Fruit fly (Drosophila melanogaster) whole organism, embryonic: ENCODE results near the gene Ugt36F1.
A peak's percentile ranks its signal among the peaks of the same experiment; 100 is the strongest.

Source experiments
- Asciz ChIP-seq: fragments of 200-800 bp; sonication (Bioruptor generic); optimal IDR thresholded peaks from 2 replicates; lab custom pipeline; 2017; ENCODE audit warnings: missing biosample characterization, mild to moderate bottlenecking, missing genetic modification characterization, missing genetic modification reagents
- Bgb ChIP-seq: fragments of 200-800 bp; sonication (Bioruptor generic); IDR thresholded peaks from 2 replicates; pipeline ENCODE4 v1.3.6; 2022; ENCODE audit warnings: missing biosample characterization, missing genetic modification characterization; ENCODE audit not compliant: partially characterized antibody
- CG10565 ChIP-seq: fragments of 200-800 bp; sonication (Bioruptor generic); optimal IDR thresholded peaks from 3 replicates; lab custom pipeline; 2016; ENCODE audit warnings: missing biosample characterization, mild to moderate bottlenecking, missing genetic modification characterization
- CG11695 ChIP-seq: fragments of 200-800 bp; sonication (Bioruptor generic); IDR thresholded peaks from 3 replicates; pipeline ENCODE4 v1.3.6; 2022; ENCODE audit warnings: missing biosample characterization, missing genetic modification characterization
- CG12659 ChIP-seq: fragments of 200-800 bp; sonication (Bioruptor generic); optimal IDR thresholded peaks from 3 replicates; lab custom pipeline; 2017; ENCODE audit warnings: mild to moderate bottlenecking, missing biosample characterization, missing genetic modification reagents, missing genetic modification characterization
- CG13287 ChIP-seq: fragments of 200-800 bp; sonication (Bioruptor generic); IDR thresholded peaks from 2 replicates; pipeline ENCODE4 v1.3.6; 2022; ENCODE audit warnings: missing biosample characterization, missing genetic modification characterization; ENCODE audit not compliant: partially characterized antibody
- CG13894 ChIP-seq: fragments of 200-800 bp; sonication (Bioruptor generic); optimal IDR thresholded peaks from 3 replicates; lab custom pipeline; 2018; ENCODE audit warnings: missing biosample characterization, mild to moderate bottlenecking, missing genetic modification characterization, moderate library complexity
- CG1602 ChIP-seq: fragments of 200-800 bp; sonication (Bioruptor generic); optimal IDR thresholded peaks from 3 replicates; lab custom pipeline; 2016; ENCODE audit warnings: missing biosample characterization, missing genetic modification characterization
- CG17829 ChIP-seq: fragments of 200-800 bp; optimal IDR thresholded peaks from 2 replicates; lab custom pipeline; 2019; ENCODE audit warnings: missing biosample characterization, mild to moderate bottlenecking, missing genetic modification characterization, moderate library complexity
- CG32532 ChIP-seq: fragments of 200-800 bp; sonication (Bioruptor generic); IDR thresholded peaks from 2 replicates; pipeline ENCODE4 v1.3.6; 2022; ENCODE audit warnings: missing biosample characterization, missing genetic modification characterization
- CG3407 ChIP-seq: fragments of 200-800 bp; sonication (Bioruptor generic); optimal IDR thresholded peaks from 2 replicates; lab custom pipeline; 2018; ENCODE audit warnings: missing biosample characterization, mild to moderate bottlenecking, missing genetic modification characterization
- CG34224 ChIP-seq: fragments of 200-800 bp; sonication (Bioruptor generic); IDR thresholded peaks from 3 replicates; pipeline ENCODE4 v1.3.6; 2022; ENCODE audit warnings: missing biosample characterization, missing genetic modification characterization; ENCODE audit not compliant: partially characterized antibody
- CG4707 ChIP-seq: fragments of 200-800 bp; sonication (Bioruptor generic); optimal IDR thresholded peaks from 2 replicates; lab custom pipeline; 2018; ENCODE audit warnings: missing biosample characterization, mild to moderate bottlenecking, missing genetic modification characterization, moderate library complexity
- CG6854 ChIP-seq: fragments of 200-800 bp; sonication (Bioruptor generic); optimal IDR thresholded peaks from 3 replicates; lab custom pipeline; 2017; ENCODE audit warnings: missing biosample characterization, mild to moderate bottlenecking, missing genetic modification characterization
- CG7556 ChIP-seq: fragments of 200-800 bp; sonication (Bioruptor generic); optimal IDR thresholded peaks from 2 replicates; lab custom pipeline; 2017; ENCODE audit warnings: missing biosample characterization, mild to moderate bottlenecking, missing genetic modification characterization
- CG8290 ChIP-seq, 3 experiments: fragments of 200-800 bp; sonication (Bioruptor generic); optimal IDR thresholded peaks; 2 replicates each; lab custom pipeline; 2016 to 2019; ENCODE audit warnings: missing biosample characterization in 3 of 3, missing genetic modification characterization in 3 of 3, mild to moderate bottlenecking in 2 of 3, moderate library complexity in 1 of 3
- CTCF ChIP-seq: fragments of 200-800 bp; sonication (Bioruptor generic); optimal IDR thresholded peaks from 2 replicates; lab custom pipeline; 2017; ENCODE audit warnings: missing biosample characterization, mild to moderate bottlenecking, missing genetic modification characterization, moderate library complexity
- D19B ChIP-seq: fragments of 200-800 bp; sonication (Bioruptor generic); optimal IDR thresholded peaks from 2 replicates; lab custom pipeline; 2017; ENCODE audit warnings: missing biosample characterization, mild to moderate bottlenecking, missing genetic modification characterization
- Dek ChIP-seq: fragments of 200-800 bp; sonication (Bioruptor generic); optimal IDR thresholded peaks from 3 replicates; lab custom pipeline; 2019; ENCODE audit warnings: missing biosample characterization, mild to moderate bottlenecking, missing genetic modification characterization, moderate library complexity
- Doc3 ChIP-seq: fragments of 200-800 bp; sonication (Bioruptor generic); IDR thresholded peaks from 3 replicates; pipeline ENCODE4 v1.3.6; 2022; ENCODE audit warnings: missing biosample characterization, missing genetic modification characterization; ENCODE audit not compliant: partially characterized antibody
- E2f1 ChIP-seq: fragments of 200-800 bp; sonication (Bioruptor generic); IDR thresholded peaks from 2 replicates; pipeline ENCODE4 v1.3.6; 2022; ENCODE audit warnings: missing biosample characterization, missing genetic modification characterization
- Hr39 ChIP-seq: fragments of >200 bp; optimal IDR thresholded peaks from 2 replicates; lab custom pipeline; 2017
- Lhr ChIP-seq: fragments of 200-800 bp; sonication (Bioruptor generic); optimal IDR thresholded peaks from 3 replicates; lab custom pipeline; 2017; ENCODE audit warnings: mild to moderate bottlenecking, missing biosample characterization, missing genetic modification reagents, missing genetic modification characterization
- Lpt ChIP-seq: fragments of >200 bp; optimal IDR thresholded peaks from 2 replicates; lab custom pipeline; 2018; ENCODE audit warnings: missing biosample characterization, missing genetic modification characterization
- NC2β ChIP-seq: fragments of 200-800 bp; sonication (Bioruptor generic); optimal IDR thresholded peaks from 2 replicates; lab custom pipeline; 2016; ENCODE audit warnings: missing biosample characterization, missing genetic modification characterization
- NK7.1 ChIP-seq: fragments of 200-800 bp; sonication (Bioruptor generic); optimal IDR thresholded peaks from 3 replicates; lab custom pipeline; 2016; ENCODE audit warnings: missing biosample characterization, missing genetic modification characterization
- Rx ChIP-seq: fragments of 200-800 bp; sonication (Bioruptor generic); IDR thresholded peaks from 2 replicates; pipeline ENCODE4 v1.3.6; 2022; ENCODE audit warnings: missing biosample characterization, missing genetic modification characterization
- Spps ChIP-seq: fragments of 200-800 bp; sonication (Bioruptor generic); optimal IDR thresholded peaks from 2 replicates; lab custom pipeline; 2018; ENCODE audit warnings: missing biosample characterization, mild to moderate bottlenecking, missing genetic modification characterization
- Trl ChIP-seq, 3 experiments: fragments of >200 bp in 2 of 3; fragments of 200-800 bp in 1 of 3; sonication (Bioruptor generic) in 1 of 3; optimal IDR thresholded peaks; 2 replicates in 1 of 3; 3 replicates in 2 of 3; lab custom pipeline; 2016 to 2017; ENCODE audit warnings: missing biosample characterization in 1 of 3, missing genetic modification characterization in 1 of 3
- ab ChIP-seq: fragments of 200-800 bp; sonication (Bioruptor generic); optimal IDR thresholded peaks from 2 replicates; lab custom pipeline; 2016; ENCODE audit warnings: missing biosample characterization, missing genetic modification characterization
- bowl ChIP-seq: fragments of 200-800 bp; sonication (Bioruptor generic); IDR thresholded peaks from 2 replicates; pipeline ENCODE4 v1.3.6; 2022; ENCODE audit warnings: missing biosample characterization, missing genetic modification characterization
- ci ChIP-seq: fragments of 200-800 bp; sonication (Bioruptor generic); IDR thresholded peaks from 3 replicates; pipeline ENCODE4 v1.3.6; 2022; ENCODE audit warnings: missing biosample characterization, missing genetic modification characterization
- eve ChIP-seq, 2 experiments: fragments of >200 bp; optimal IDR thresholded peaks; 2 replicates each; lab custom pipeline; 2017; ENCODE audit warnings: missing biosample characterization in 2 of 2, missing genetic modification characterization in 2 of 2
- fd96Cb ChIP-seq: fragments of 200-800 bp; sonication (Bioruptor generic); optimal IDR thresholded peaks from 2 replicates; lab custom pipeline; 2018; ENCODE audit warnings: missing biosample characterization, mild to moderate bottlenecking, missing genetic modification characterization, moderate library complexity
- hb ChIP-seq: fragments of 200-800 bp; sonication (Bioruptor generic); IDR thresholded peaks from 3 replicates; pipeline ENCODE4 v1.3.6; 2022; ENCODE audit warnings: missing biosample characterization, missing genetic modification characterization; ENCODE audit not compliant: partially characterized antibody
- kah ChIP-seq: fragments of 200-800 bp; sonication (Bioruptor generic); optimal IDR thresholded peaks from 2 replicates; lab custom pipeline; 2018; ENCODE audit warnings: missing biosample characterization, mild to moderate bottlenecking, missing genetic modification characterization
- nau ChIP-seq: fragments of 200-800 bp; sonication (Bioruptor generic); optimal IDR thresholded peaks from 3 replicates; lab custom pipeline; 2017; ENCODE audit warnings: missing biosample characterization, mild to moderate bottlenecking, missing genetic modification characterization, missing genetic modification reagents
- p53 ChIP-seq: fragments of 200-800 bp; sonication (Bioruptor generic); optimal IDR thresholded peaks from 2 replicates; lab custom pipeline; 2016; ENCODE audit warnings: missing biosample characterization, missing genetic modification characterization
- pum ChIP-seq: fragments of 200-800 bp; sonication (Bioruptor generic); optimal IDR thresholded peaks from 2 replicates; lab custom pipeline; 2016; ENCODE audit warnings: missing biosample characterization, missing genetic modification characterization
- ranshi ChIP-seq: fragments of 200-800 bp; sonication (Bioruptor generic); IDR thresholded peaks from 2 replicates; pipeline ENCODE4 v1.3.6; 2022; ENCODE audit warnings: missing biosample characterization, missing genetic modification characterization
- rib ChIP-seq: fragments of 200-800 bp; sonication (Bioruptor generic); IDR thresholded peaks from 2 replicates; pipeline ENCODE4 v1.3.6; 2022; ENCODE audit warnings: missing biosample characterization, missing genetic modification characterization
- ro ChIP-seq: fragments of 200-800 bp; sonication (Bioruptor generic); IDR thresholded peaks from 2 replicates; pipeline ENCODE4 v1.3.6; 2022; ENCODE audit warnings: missing biosample characterization, missing genetic modification characterization
- salm ChIP-seq: fragments of 200-800 bp; sonication (Bioruptor generic); optimal IDR thresholded peaks from 2 replicates; lab custom pipeline; 2018; ENCODE audit warnings: missing biosample characterization, mild to moderate bottlenecking, missing genetic modification characterization
- sens ChIP-seq: fragments of 200-800 bp; sonication (Bioruptor generic); peaks from one replicate; lab custom pipeline; 2016; ENCODE audit warnings: missing biosample characterization, missing genetic modification characterization
- sisA ChIP-seq: fragments of 200-800 bp; sonication (Bioruptor generic); IDR thresholded peaks from 2 replicates; pipeline ENCODE4 v1.3.6; 2022; ENCODE audit warnings: missing biosample characterization, missing genetic modification characterization
- tap ChIP-seq: fragments of 200-800 bp; optimal IDR thresholded peaks from 3 replicates; lab custom pipeline; 2019; ENCODE audit warnings: missing biosample characterization, mild to moderate bottlenecking, missing genetic modification characterization, moderate library complexity
- tgo ChIP-seq: fragments of 200-800 bp; sonication (Bioruptor generic); IDR thresholded peaks from 3 replicates; pipeline ENCODE4 v1.3.6; 2022; ENCODE audit warnings: missing biosample characterization, missing genetic modification characterization
- usp ChIP-seq: fragments of >200 bp; optimal IDR thresholded peaks from 2 replicates; lab custom pipeline; 2017; ENCODE audit warnings: missing biosample characterization, missing genetic modification characterization

Ugt36F1 gene

dm6 chr2L:18830587-18831528, 11.7 kb downstream of the Ugt36F1 start, which contains the start of the genes CG17597 and ScpX (continued):
- TF ChIP-seq eve (GFP tag; optimal IDR thresholded peaks at IDR 0.05; lab: Kevin White, UChicago) (no peak), usp (GFP tag; lab: Kevin White, UChicago) (no peak), salm (tag; lab: Kevin White, UChicago) (no peak), Hr39 (lab: Kevin White, UChicago) (no peak), Doc3 (GFP tag; lab: Robert Waterston, UW) (peak; percentile 78), CG1602 (GFP tag; lab: Kevin White, UChicago) (peak; percentile 65), sens (peak; percentile 92), kah (GFP tag; lab: Kevin White, UChicago) (peak; percentile 99), NK7.1 (GFP tag; lab: Kevin White, UChicago) (no peak), CG13287 (GFP tag; lab: Robert Waterston, UW) (peak; percentile 86), Lhr (GFP tag; lab: Kevin White, UChicago) (peak; percentile 69), Asciz (peak; percentile 47), Spps (tag; lab: Kevin White, UChicago) (no peak), Bgb (GFP tag; lab: Robert Waterston, UW) (peak; percentile 90), CG12659 (GFP tag; lab: Kevin White, UChicago) (peak; percentile 81), nau (GFP tag; lab: Kevin White, UChicago) (no peak), Dek (peak; percentile 47), Rx (GFP tag; lab: Robert Waterston, UW) (peak; percentile 7; the same call in 1 of the 2 replicates), CG11695 (GFP tag; lab: Robert Waterston, UW) (0 out of 3 replicates have a peak, but pooled peaks have one; percentile 20), bowl (no peak), CG3407 (peak; percentile 42), CG8290 (GFP tag; optimal IDR thresholded peaks at IDR 0.05; lab: Kevin White, UChicago) (peak; percentile 53), CG8290 (tag; optimal IDR thresholded peaks at IDR 0.05; lab: Kevin White, UChicago) (peak; percentile 1 to 58), CG4707 (GFP tag; lab: Kevin White, UChicago) (no peak), E2f1 (GFP tag; lab: Robert Waterston, UW) (peak; percentile 9; the same call in 1 of the 2 replicates), hb (GFP tag; lab: Robert Waterston, UW) (peak; percentile 78), pum (peak; percentile 59), tgo (GFP tag; lab: Robert Waterston, UW) (peak; percentile 35; the same call in 2 of the 3 replicates), rib (GFP tag; lab: Robert Waterston, UW) (no peak), CG32532 (GFP tag; lab: Robert Waterston, UW) (peak; percentile 47; the same call in 1 of the 2 replicates), CG10565 (GFP tag; lab: Kevin White, UChicago) (no peak), CTCF (GFP tag; lab: Kevin White, UChicago) (peak; percentile 11), p53 (GFP tag; lab: Kevin White, UChicago) (peak; percentile 28), ci (GFP tag; lab: Robert Waterston, UW) (peak; percentile 59; the same call in 1 of the 3 replicates), CG13894 (peak; percentile 57), ro (no peak), CG6854 (GFP tag; lab: Kevin White, UChicago) (peak; percentile 45), sisA (GFP tag; lab: Robert Waterston, UW) (peak; percentile 59), CG34224 (GFP tag; lab: Robert Waterston, UW) (peak; percentile 83), Trl (optimal IDR thresholded peaks at IDR 0.05; lab: Kevin White, UChicago) (no peak), Trl (GFP tag; optimal IDR thresholded peaks at IDR 0.05; lab: Kevin White, UChicago) (peak; percentile 61), CG7556 (peak; percentile 31), ranshi (peak; percentile 28; the same call in 1 of the 2 replicates), ab (GFP tag; lab: Kevin White, UChicago) (peak; percentile 24), NC2β (GFP tag; lab: Kevin White, UChicago) (peak; percentile 21), Lpt (no peak), tap (tag; lab: Kevin White, UChicago) (no peak), D19B (GFP tag; lab: Kevin White, UChicago) (peak; percentile 44), CG17829 (peak; percentile 67), fd96Cb (tag; lab: Kevin White, UChicago) (peak; percentile 40)
